Fruit fly (Drosophila melanogaster) whole organism, pupa: ENCODE measurements around the gene nes.

ENCODE experiments used
- CG10348 ChIP-seq: fragments of 200-800 bp; sonication (Bioruptor generic); IDR thresholded peaks from 2 replicates; pipeline ENCODE4 v1.3.6; 2022; ENCODE audit warnings: missing biosample characterization, missing genetic modification characterization
- CG12605 ChIP-seq: fragments of 200-800 bp; sonication (Bioruptor generic); IDR thresholded peaks from 2 replicates; pipeline ENCODE4 v1.3.6; 2022; ENCODE audit warnings: missing biosample characterization, missing genetic modification characterization
- CG13204 ChIP-seq: fragments of 200-800 bp; sonication (Bioruptor generic); optimal IDR thresholded peaks from 2 replicates; lab custom pipeline; 2018; ENCODE audit warnings: missing biosample characterization, mild to moderate bottlenecking, missing genetic modification characterization, moderate library complexity
- CG14655 ChIP-seq: fragments of 200-800 bp; sonication (Bioruptor generic); optimal IDR thresholded peaks from 3 replicates; lab custom pipeline; 2017; ENCODE audit warnings: mild to moderate bottlenecking, missing biosample characterization, missing genetic modification reagents, missing genetic modification characterization
- CG15710 ChIP-seq: fragments of 200-800 bp; sonication (Bioruptor generic); optimal IDR thresholded peaks from 2 replicates; lab custom pipeline; 2018; ENCODE audit warnings: missing biosample characterization, mild to moderate bottlenecking, missing genetic modification characterization, moderate library complexity
- CG17806 ChIP-seq: fragments of 200-800 bp; sonication (Bioruptor generic); optimal IDR thresholded peaks from 2 replicates; lab custom pipeline; 2018; ENCODE audit warnings: missing biosample characterization, mild to moderate bottlenecking, missing genetic modification characterization, moderate library complexity
- CG32121 ChIP-seq: fragments of 200-800 bp; sonication (Bioruptor generic); IDR thresholded peaks from 2 replicates; pipeline ENCODE4 v1.3.6; 2022; ENCODE audit warnings: missing biosample characterization, missing genetic modification characterization
- CG34367 ChIP-seq: fragments of 200-800 bp; sonication (Bioruptor generic); optimal IDR thresholded peaks from 2 replicates; lab custom pipeline; 2018; ENCODE audit warnings: missing biosample characterization, mild to moderate bottlenecking, missing genetic modification characterization
- CG4496 ChIP-seq: fragments of 200-800 bp; sonication (Bioruptor generic); IDR thresholded peaks from 3 replicates; pipeline ENCODE4 v1.3.6; 2022; ENCODE audit warnings: missing biosample characterization, missing genetic modification characterization
- CG8159 ChIP-seq: fragments of 200-800 bp; sonication (Bioruptor generic); optimal IDR thresholded peaks from 3 replicates; lab custom pipeline; 2018; ENCODE audit warnings: missing biosample characterization, mild to moderate bottlenecking, missing genetic modification characterization, moderate library complexity
- CG8301 ChIP-seq: fragments of 200-800 bp; sonication (Bioruptor generic); optimal IDR thresholded peaks from 2 replicates; lab custom pipeline; 2018; ENCODE audit warnings: missing biosample characterization, mild to moderate bottlenecking, missing genetic modification characterization
- CG9948 ChIP-seq: fragments of 200-800 bp; sonication (Bioruptor generic); optimal IDR thresholded peaks from 2 replicates; lab custom pipeline; 2018; ENCODE audit warnings: missing biosample characterization, mild to moderate bottlenecking, missing genetic modification characterization, moderate library complexity
- D1 ChIP-seq: fragments of 200-800 bp; sonication (Bioruptor generic); optimal IDR thresholded peaks from 2 replicates; lab custom pipeline; 2018; ENCODE audit warnings: missing biosample characterization, mild to moderate bottlenecking, missing genetic modification characterization, moderate library complexity
- EcR ChIP-seq: fragments of 200-800 bp; sonication (Bioruptor generic); optimal IDR thresholded peaks from 3 replicates; lab custom pipeline; 2019; ENCODE audit warnings: missing biosample characterization, missing genetic modification characterization, mild to moderate bottlenecking, moderate library complexity, missing genetic modification reagents
- Ets98B ChIP-seq: fragments of 200-800 bp; sonication (Bioruptor generic); IDR thresholded peaks from 2 replicates; pipeline ENCODE4 v1.3.6; 2022; ENCODE audit warnings: missing biosample characterization, missing genetic modification characterization
- Pif1A ChIP-seq: fragments of 200-800 bp; sonication (Bioruptor generic); optimal IDR thresholded peaks from 3 replicates; lab custom pipeline; 2016; ENCODE audit warnings: missing biosample characterization, missing genetic modification characterization
- Pif1B ChIP-seq: fragments of 200-800 bp; sonication (Bioruptor generic); optimal IDR thresholded peaks from 3 replicates; lab custom pipeline; 2016; ENCODE audit warnings: missing biosample characterization, missing genetic modification characterization
- Snoo ChIP-seq: fragments of 200-800 bp; sonication (Bioruptor generic); optimal IDR thresholded peaks from 3 replicates; lab custom pipeline; 2017; ENCODE audit warnings: missing biosample characterization, mild to moderate bottlenecking, missing genetic modification characterization, inconsistent platforms
- fd96Ca ChIP-seq: fragments of 200-800 bp; sonication (Bioruptor generic); IDR thresholded peaks from 3 replicates; pipeline ENCODE4 v1.3.6; 2022; ENCODE audit warnings: missing biosample characterization, missing genetic modification characterization
- gl ChIP-seq: fragments of 200-800 bp; sonication (Bioruptor generic); optimal IDR thresholded peaks from 2 replicates; lab custom pipeline; 2018; ENCODE audit warnings: missing biosample characterization, mild to moderate bottlenecking, missing genetic modification characterization
- rn ChIP-seq: fragments of 200-800 bp; sonication (Bioruptor generic); IDR thresholded peaks from 2 replicates; pipeline ENCODE4 v1.3.6; 2022; ENCODE audit warnings: missing biosample characterization, missing genetic modification characterization

The nes gene

DNA sequence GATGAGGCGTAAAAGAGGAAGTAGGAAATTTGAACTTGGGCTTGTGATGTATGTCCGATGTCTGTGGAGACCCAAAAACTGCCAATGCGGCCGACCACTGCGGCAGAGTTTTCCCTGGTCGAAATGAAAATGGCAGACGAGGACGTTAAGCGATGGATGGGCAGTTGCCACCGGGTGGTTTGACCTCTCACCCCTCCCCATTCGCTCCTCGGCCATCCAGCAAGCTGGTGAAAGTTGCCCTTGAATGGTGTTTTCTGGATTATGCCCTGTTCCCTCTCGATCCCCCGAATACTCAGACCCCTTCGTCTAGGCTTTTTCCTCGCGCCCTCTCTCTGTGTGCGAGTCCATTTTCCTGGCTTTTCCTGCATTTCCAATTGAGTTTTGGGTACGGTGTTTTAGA, 28.9 kb downstream of the nes start:
- TF ChIP-seq EcR (GFP tag; lab: Kevin White, UChicago) (no peak), CG8159 (tag; lab: Kevin White, UChicago) (no peak), CG14655 (no peak), Pif1A (GFP tag; lab: Kevin White, UChicago) (no peak)

DNA sequence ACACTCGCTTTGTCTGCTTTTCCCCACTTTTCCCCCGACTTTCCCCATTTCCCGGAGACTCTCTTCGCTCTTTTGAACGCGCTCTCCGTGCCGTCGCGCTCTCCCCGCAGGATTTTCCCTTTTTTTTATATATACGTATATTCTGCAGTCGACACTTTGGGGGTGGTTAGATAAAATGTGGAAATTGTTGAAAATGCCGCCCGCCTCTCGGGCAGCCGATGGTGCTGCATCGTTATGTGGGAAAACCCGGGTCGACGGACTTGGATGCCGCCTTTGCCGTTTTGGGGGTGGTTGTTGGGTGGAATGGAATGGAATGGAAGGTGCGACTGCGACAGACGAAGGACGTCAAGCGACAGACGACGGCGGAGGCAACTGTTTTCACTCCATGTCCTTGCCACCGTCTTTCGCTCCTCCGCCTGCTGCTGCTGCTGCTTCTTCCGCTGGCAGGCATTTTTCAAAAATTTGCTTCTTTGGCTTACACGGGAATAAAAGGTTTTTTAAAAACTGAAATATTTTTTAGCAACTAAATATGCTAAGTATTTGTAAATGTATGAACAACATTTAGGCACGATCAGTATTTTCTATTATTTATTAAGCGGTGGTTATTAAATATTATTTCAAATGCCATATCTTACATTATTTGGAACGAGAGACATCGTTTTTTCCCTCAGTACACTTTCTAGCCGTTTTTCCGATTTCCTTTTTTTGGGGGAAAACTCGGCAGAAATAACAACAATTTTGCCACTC, 29.5 kb downstream of the nes start:
- no peak for TF ChIP-seq CG4496 (GFP tag; lab: Robert Waterston, UW)
- no peak for TF ChIP-seq CG34367 (tag; lab: Kevin White, UChicago)
- peak; percentile 59 for TF ChIP-seq EcR (GFP tag; lab: Kevin White, UChicago)
- no peak for TF ChIP-seq Pif1B (GFP tag; lab: Kevin White, UChicago)
- TF ChIP-seq D1 (tag; lab: Kevin White, UChicago), result no peak
- TF ChIP-seq gl, result no peak
- TF ChIP-seq Pif1A (GFP tag; lab: Kevin White, UChicago), result no peak
- no peak for TF ChIP-seq CG15710
- TF ChIP-seq CG32121 (GFP tag; lab: Robert Waterston, UW), result no peak
- TF ChIP-seq Ets98B, result no peak
- TF ChIP-seq CG8301 (tag; lab: Kevin White, UChicago), result no peak
- TF ChIP-seq rn (GFP tag; lab: Robert Waterston, UW), result no peak
- no peak for TF ChIP-seq CG14655
- no peak for TF ChIP-seq fd96Ca (GFP tag; lab: Robert Waterston, UW)
- TF ChIP-seq CG8159 (tag; lab: Kevin White, UChicago), result peak; percentile 42
- TF ChIP-seq CG9948, result no peak
- TF ChIP-seq CG10348 (GFP tag; lab: Robert Waterston, UW), result no peak
- TF ChIP-seq CG17806, result peak; percentile 4
- TF ChIP-seq CG13204 (GFP tag; lab: Kevin White, UChicago), result peak; percentile 53
- TF ChIP-seq CG12605 (GFP tag; lab: Robert Waterston, UW), result no peak
- no peak for TF ChIP-seq Snoo (tag; lab: Kevin White, UChicago)

DNA sequence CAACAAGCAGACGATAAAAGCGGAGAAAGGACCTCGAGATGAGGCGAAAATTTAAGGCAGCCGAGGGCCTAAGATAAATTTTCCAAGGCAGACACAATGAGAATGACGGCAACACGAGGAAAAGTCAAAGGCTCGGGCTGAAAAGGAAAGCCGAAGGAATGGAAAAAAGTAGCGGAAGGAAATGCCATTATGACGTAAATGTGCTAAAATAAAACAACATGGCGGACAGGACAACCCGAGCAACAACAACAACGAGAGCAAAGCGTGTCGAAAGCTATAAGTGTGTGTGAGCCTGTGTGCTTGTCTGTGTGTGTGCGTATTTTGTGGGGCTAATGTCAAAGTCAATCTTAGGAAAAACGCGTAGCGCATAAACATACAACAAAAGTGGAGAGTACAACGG, 31.0 kb downstream of the nes start:
- TF ChIP-seq CG17806, result no peak

DNA sequence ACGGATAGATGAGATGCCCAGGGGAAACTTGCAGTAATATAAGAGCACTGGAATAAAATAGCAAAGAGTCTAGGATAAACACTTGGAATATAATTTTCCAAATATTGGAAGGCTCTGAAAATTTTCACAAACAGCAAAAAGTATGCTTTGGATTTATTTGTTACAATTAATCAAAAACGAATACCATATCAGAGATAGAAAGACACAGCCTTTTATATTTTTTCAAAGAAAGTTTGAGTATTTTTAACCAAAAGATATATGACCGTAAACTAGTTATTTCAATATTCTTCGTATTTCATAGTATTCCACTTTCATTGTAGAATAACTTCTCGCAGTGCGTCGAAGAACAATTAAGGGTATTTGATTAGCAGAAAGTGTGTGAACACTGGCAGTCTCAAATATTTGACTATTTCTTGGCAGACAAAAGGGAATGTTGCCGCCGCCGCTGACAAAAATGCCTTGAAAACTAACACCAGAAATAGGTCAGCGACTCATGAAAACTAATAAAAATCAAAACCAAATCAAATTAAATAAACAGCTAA, 31.6 kb downstream of the nes start:
- no peak for TF ChIP-seq Ets98B
- TF ChIP-seq CG12605 (GFP tag; lab: Robert Waterston, UW), result no peak

DNA sequence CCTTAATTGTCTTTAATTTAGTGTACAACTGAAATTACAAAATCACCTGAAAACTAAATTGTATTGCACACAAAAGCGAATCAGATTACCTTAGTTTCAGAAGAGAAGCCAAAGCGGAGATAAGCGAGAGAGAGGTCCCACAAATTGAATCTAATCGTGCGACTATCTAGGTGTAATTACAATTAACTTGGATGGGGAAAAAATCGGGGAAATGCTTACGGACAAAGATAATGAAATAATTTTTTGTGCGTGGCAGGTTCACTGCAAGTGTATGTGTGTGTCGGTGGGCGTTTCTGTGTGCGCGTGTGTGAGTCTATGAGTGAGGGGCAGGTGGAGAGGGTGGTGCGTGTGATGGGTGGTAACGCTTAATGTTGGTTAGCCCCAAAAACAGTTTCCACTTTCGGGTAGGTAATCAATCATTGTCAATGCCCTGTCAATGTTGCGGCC, 32.1 kb downstream of the nes start:
- TF ChIP-seq CG8159 (tag; lab: Kevin White, UChicago), result no peak
- no peak for TF ChIP-seq CG17806
- TF ChIP-seq fd96Ca (GFP tag; lab: Robert Waterston, UW), result no peak
- no peak for TF ChIP-seq gl
- no peak for TF ChIP-seq Pif1B (GFP tag; lab: Kevin White, UChicago)
- TF ChIP-seq rn (GFP tag; lab: Robert Waterston, UW), result no peak

DNA sequence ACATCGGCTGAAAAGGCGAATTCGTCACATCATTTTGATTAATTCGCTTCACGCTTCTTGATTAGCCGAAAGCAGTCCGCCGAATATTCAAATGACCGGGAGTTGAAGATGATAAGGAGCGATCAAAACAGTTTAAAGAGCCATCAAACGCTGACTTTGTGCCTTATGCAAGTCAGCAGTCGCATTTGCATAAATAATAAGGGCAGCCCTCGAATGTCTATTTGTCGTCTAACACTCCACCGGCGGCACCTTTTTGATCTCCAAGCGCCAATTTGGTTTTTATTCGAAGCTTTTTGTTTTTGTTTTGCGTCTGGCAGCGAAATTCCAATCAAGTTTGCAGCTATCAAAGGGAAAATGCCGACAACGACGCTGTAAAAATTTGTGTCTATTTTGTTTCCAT, 34.8 kb downstream of the nes start:
- TF ChIP-seq CG9948 (no peak), CG17806 (no peak), Snoo (tag; lab: Kevin White, UChicago) (no peak), CG4496 (GFP tag; lab: Robert Waterston, UW) (no peak), CG34367 (tag; lab: Kevin White, UChicago) (no peak), D1 (tag; lab: Kevin White, UChicago) (no peak), EcR (GFP tag; lab: Kevin White, UChicago) (no peak), Pif1A (GFP tag; lab: Kevin White, UChicago) (no peak), CG12605 (GFP tag; lab: Robert Waterston, UW) (no peak), CG15710 (no peak), CG8301 (tag; lab: Kevin White, UChicago) (no peak), rn (GFP tag; lab: Robert Waterston, UW) (no peak), CG14655 (no peak), Ets98B (no peak), CG10348 (GFP tag; lab: Robert Waterston, UW) (no peak), CG13204 (GFP tag; lab: Kevin White, UChicago) (no peak), fd96Ca (GFP tag; lab: Robert Waterston, UW) (no peak), Pif1B (GFP tag; lab: Kevin White, UChicago) (no peak), gl (no peak), CG8159 (tag; lab: Kevin White, UChicago) (no peak)

DNA sequence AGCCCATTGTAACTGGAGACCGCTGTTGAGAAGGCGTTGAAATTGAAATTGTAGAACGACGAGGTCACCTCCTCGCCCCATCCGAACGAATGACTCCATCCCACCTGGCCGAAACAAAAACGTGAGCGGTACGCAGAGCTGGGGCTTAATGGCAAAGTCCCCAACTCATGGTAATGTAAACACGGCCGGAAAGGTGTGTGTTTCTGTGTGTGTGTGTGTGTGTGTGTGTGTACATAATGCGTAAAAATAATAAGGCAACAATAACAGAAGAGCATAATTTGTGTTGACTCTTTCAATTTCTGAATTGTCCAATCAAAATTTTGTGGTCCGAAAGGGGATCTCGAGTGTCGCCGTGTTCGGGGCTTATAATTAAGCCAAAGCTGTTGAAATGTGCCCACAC, 39.0 kb downstream of the nes start:
- TF ChIP-seq CG32121 (GFP tag; lab: Robert Waterston, UW) (no peak), CG4496 (GFP tag; lab: Robert Waterston, UW) (no peak), rn (GFP tag; lab: Robert Waterston, UW) (no peak), D1 (tag; lab: Kevin White, UChicago) (no peak), CG10348 (GFP tag; lab: Robert Waterston, UW) (no peak), CG14655 (no peak), gl (no peak), CG15710 (no peak), CG8301 (tag; lab: Kevin White, UChicago) (no peak), Ets98B (no peak), CG8159 (tag; lab: Kevin White, UChicago) (no peak), Snoo (tag; lab: Kevin White, UChicago) (no peak), fd96Ca (GFP tag; lab: Robert Waterston, UW) (no peak)
- TF ChIP-seq, all 21 proteins: peak for 0
